Worm (Caenorhabditis elegans) whole organism, L3 larva: ENCODE data around the gene T20B5.2.
A peak's percentile ranks its signal among the peaks of the same experiment; 100 is the strongest.

Source experiments
- elt-2 ChIP-seq: sonication (generic microtip); optimal IDR thresholded peaks from 2 replicates; lab custom pipeline; 2016; ENCODE audit warnings: missing genetic modification reagents, mild to moderate bottlenecking, missing genetic modification characterization, missing compliant biosample characterization
- fos-1 ChIP-seq: fragments of 150-350 bp; optimal IDR thresholded peaks from 2 replicates; lab custom pipeline; 2014; ENCODE audit warnings: missing biosample characterization, missing genetic modification characterization
- lin-39 ChIP-seq: fragments of 150-350 bp; optimal IDR thresholded peaks from 2 replicates; lab custom pipeline; 2018; ENCODE audit warnings: missing biosample characterization, missing genetic modification reagents, missing genetic modification characterization
- nhr-43 ChIP-seq: sonication (generic microtip); optimal IDR thresholded peaks from 2 replicates; lab custom pipeline; 2016; ENCODE audit warnings: mild to moderate bottlenecking, missing genetic modification characterization, missing compliant biosample characterization; ENCODE audit not compliant: poor library complexity, severe bottlenecking
- nhr-76 ChIP-seq: fragments of 150-350 bp; sonication (generic microtip); optimal IDR thresholded peaks from 5 replicates; lab custom pipeline; 2014; ENCODE audit warnings: missing biosample characterization, missing genetic modification characterization
- pha-4 ChIP-seq: fragments of 150-350 bp; optimal IDR thresholded peaks from 2 replicates; lab custom pipeline; 2014; ENCODE audit warnings: missing biosample characterization, missing genetic modification reagents, missing genetic modification characterization
- snpc-4 ChIP-seq: fragments of 150-350 bp; optimal IDR thresholded peaks from 2 replicates; lab custom pipeline; 2014; ENCODE audit warnings: missing biosample characterization, missing genetic modification characterization
- tbx-2 ChIP-seq: sonication (generic microtip); optimal IDR thresholded peaks from 2 replicates; lab custom pipeline; 2016; ENCODE audit warnings: mild to moderate bottlenecking, missing genetic modification characterization, missing compliant biosample characterization

DNA sequence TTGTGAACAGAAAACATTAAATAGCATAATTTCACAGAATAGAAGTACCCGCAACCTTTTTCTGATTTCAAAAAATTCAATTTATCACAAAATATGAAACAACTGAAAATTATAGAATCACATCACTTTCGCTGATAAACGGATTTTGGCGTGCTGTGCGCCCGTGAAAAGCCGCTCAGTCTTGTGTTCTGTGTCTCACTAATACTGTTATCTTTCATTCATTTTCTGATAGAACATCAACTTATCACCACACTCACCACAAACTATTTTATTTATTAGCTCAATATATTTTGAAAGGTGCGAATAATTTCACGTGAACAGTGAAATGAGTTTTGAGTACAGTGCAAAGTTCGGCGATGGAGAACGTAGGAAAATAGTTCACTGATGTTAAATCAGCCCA is 33.1 kb downstream of the T20B5.2 start:
- TF ChIP-seq tbx-2 (no peak), nhr-76 (tag; lab: Kevin White, UChicago) (no peak), snpc-4 (tag; lab: Kevin White, UChicago) (no peak), fos-1 (tag; lab: Kevin White, UChicago) (no peak), nhr-43 (tag; lab: Kevin White, UChicago) (no peak), lin-39 (tag; lab: Kevin White, UChicago) (no peak), pha-4 (peak; percentile 0), elt-2 (tag; lab: Kevin White, UChicago) (peak; percentile 92)
